Worm (Caenorhabditis elegans) whole organism, young adult: ENCODE results near the gene Y47A7.2.

Experiments
- F23B12.7 ChIP-seq: sonication (generic microtip); optimal IDR thresholded peaks from 2 replicates; lab custom pipeline; 2017; ENCODE audit warnings: missing genetic modification characterization, mild to moderate bottlenecking, missing compliant biosample characterization, antibody characterized with exemption, moderate library complexity; ENCODE audit not compliant: insufficient read depth
- dpl-1 ChIP-seq: fragments of 150-350 bp; optimal IDR thresholded peaks from 2 replicates; lab custom pipeline; 2014; ENCODE audit warnings: missing biosample characterization, missing genetic modification reagents, missing genetic modification characterization
- zim-3 ChIP-seq: sonication (generic microtip); optimal IDR thresholded peaks from 2 replicates; lab custom pipeline; 2017; ENCODE audit warnings: mild to moderate bottlenecking, missing genetic modification characterization, moderate library complexity, missing compliant biosample characterization

DNA sequence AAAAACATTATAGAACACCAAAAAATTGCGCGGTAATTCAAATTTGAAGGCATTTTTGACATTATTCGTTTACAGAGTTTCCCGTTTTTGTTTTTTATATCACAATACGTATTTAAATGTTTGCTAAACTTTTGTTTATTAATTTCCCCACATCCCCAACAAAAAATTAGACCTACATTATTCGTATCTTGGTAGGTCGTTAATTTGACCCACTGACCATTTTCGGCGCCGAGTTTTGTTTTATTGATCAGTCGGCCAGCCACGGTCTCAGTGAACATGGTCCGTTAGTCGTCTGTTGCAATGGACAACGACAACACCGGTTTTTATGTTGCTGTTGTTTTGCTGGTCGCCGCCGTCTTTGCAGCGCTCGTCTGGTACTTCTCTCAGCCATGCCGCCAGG lies 41.8 kb upstream of the Y47A7.2 start, which contains the start of gene B0238.15:
- TF ChIP-seq zim-3 (tag; lab: Kevin White, UChicago) (no peak), F23B12.7 (no peak), dpl-1 (no peak)
